Fruit fly (Drosophila melanogaster): ENCODE results near the gene CG1789.

The CG1789 gene

dm6 chrX:8728030-8728429, 7.7 kb downstream of the CG1789 start (continued):
- TF ChIP-seq gsb-n (tag; optimal IDR thresholded peaks at IDR 0.05) (no peak), CG32767 (GFP tag; IDR thresholded peaks at IDR 0.05) (0 out of 2 replicates have a peak, but pooled peaks have one; percentile 34), gem (tag; optimal IDR thresholded peaks at IDR 0.05) (peak; percentile 19), CG14667 (GFP tag; IDR thresholded peaks at IDR 0.05) (no peak), Asciz (GFP tag; optimal IDR thresholded peaks at IDR 0.05) (no peak), Neu2 (GFP tag; optimal IDR thresholded peaks at IDR 0.05; ENCODE audit: borderline replicate concordance) (no peak), lab (GFP tag; optimal IDR thresholded peaks at IDR 0.05) (no peak), amos (GFP tag; IDR thresholded peaks at IDR 0.05; ENCODE audit: partially characterized antibody) (no peak), CG12769 (tag; optimal IDR thresholded peaks at IDR 0.05) (no peak), CG1832 (GFP tag; optimal IDR thresholded peaks at IDR 0.05) (no peak), CG17359 (tag; optimal IDR thresholded peaks at IDR 0.05) (no peak), CG2678 (tag; optimal IDR thresholded peaks at IDR 0.05) (no peak), nmo (GFP tag; optimal IDR thresholded peaks at IDR 0.05) (no peak), sens (GFP tag) (peak; percentile 79), CG10959 (GFP tag; IDR thresholded peaks at IDR 0.05) (no peak), GATAe (GFP tag; conservative IDR thresholded peaks at IDR 0.05) (no peak), Oli (tag; optimal IDR thresholded peaks at IDR 0.05) (peak; percentile 3), row (GFP tag; IDR thresholded peaks at IDR 0.05) (0 out of 3 replicates have a peak, but pooled peaks have one; percentile 22), hkb (optimal IDR thresholded peaks at IDR 0.05) (no peak), hkb (GFP tag; IDR thresholded peaks at IDR 0.05) (peak; percentile 19; the same call in 1 of the 2 replicates), CG14441 (GFP tag; IDR thresholded peaks at IDR 0.05) (0 out of 2 replicates have a peak, but pooled peaks have one; percentile 25), sisA (GFP tag; IDR thresholded peaks at IDR 0.05) (peak; percentile 56; the same call in 1 of the 2 replicates), CG9817 (tag; optimal IDR thresholded peaks at IDR 0.05) (no peak), cas (GFP tag; IDR thresholded peaks at IDR 0.05) (no peak), crol (GFP tag; IDR thresholded peaks at IDR 0.05) (no peak), oc (tag; optimal IDR thresholded peaks at IDR 0.05) (no peak), ci (GFP tag; IDR thresholded peaks at IDR 0.05) (0 out of 3 replicates have a peak, but pooled peaks have one; percentile 30), slbo (GFP tag; IDR thresholded peaks at IDR 0.05) (0 out of 2 replicates have a peak, but pooled peaks have one; percentile 19), CG2712 (tag; optimal IDR thresholded peaks at IDR 0.05) (peak; percentile 15), Poxn (GFP tag; IDR thresholded peaks at IDR 0.05) (no peak), dmrt11E (tag; optimal IDR thresholded peaks at IDR 0.05) (no peak), CG3065 (GFP tag; optimal IDR thresholded peaks at IDR 0.05) (no peak), CG18262 (tag; optimal IDR thresholded peaks at IDR 0.05) (no peak), MESR4 (GFP tag; optimal IDR thresholded peaks at IDR 0.05) (no peak), CG7928 (GFP tag; optimal IDR thresholded peaks at IDR 0.05) (no peak), run (tag; optimal IDR thresholded peaks at IDR 0.05) (no peak), ftz-f1 (GFP tag; optimal IDR thresholded peaks at IDR 0.05) (no peak), CG12744 (GFP tag; optimal IDR thresholded peaks at IDR 0.05) (no peak)

dm6 chrX:8730306-8730705, 10.0 kb downstream of the CG1789 start:
- no peak for TF ChIP-seq ara (GFP tag; IDR thresholded peaks at IDR 0.05)
- TF ChIP-seq Dek (tag; optimal IDR thresholded peaks at IDR 0.05): no peak
- TF ChIP-seq hkb (optimal IDR thresholded peaks at IDR 0.05): no peak
- peak; percentile 26; the same call in 1 of the 2 replicates for TF ChIP-seq hkb (GFP tag; IDR thresholded peaks at IDR 0.05)
- no peak for TF ChIP-seq esg (GFP tag; conservative IDR thresholded peaks at IDR 0.05)
- no peak for TF ChIP-seq pb (GFP tag; optimal IDR thresholded peaks at IDR 0.05)
- no peak for TF ChIP-seq Scr (GFP tag; IDR thresholded peaks at IDR 0.05; ENCODE audit: partially characterized antibody)
- peak; percentile 23; the same call in 1 of the 2 replicates for TF ChIP-seq Xrp1 (GFP tag; IDR thresholded peaks at IDR 0.05)
- TF ChIP-seq CG30020 (tag; optimal IDR thresholded peaks at IDR 0.05): no peak
- TF ChIP-seq CG8290 (GFP tag; optimal IDR thresholded peaks at IDR 0.05): no peak
- peak in 1 of 2 experiments; percentile 10 for TF ChIP-seq CG8290 (tag; optimal IDR thresholded peaks at IDR 0.05)
- TF ChIP-seq Mes4 (GFP tag; optimal IDR thresholded peaks at IDR 0.05): no peak
- no peak for TF ChIP-seq seq (GFP tag; IDR thresholded peaks at IDR 0.05)
- no peak for TF ChIP-seq CG4820 (GFP tag; optimal IDR thresholded peaks at IDR 0.05)
- TF ChIP-seq row (GFP tag; IDR thresholded peaks at IDR 0.05): peak; percentile 60
- TF ChIP-seq scrt (GFP tag; optimal IDR thresholded peaks at IDR 0.05): peak; percentile 6
- TF ChIP-seq prd (optimal IDR thresholded peaks at IDR 0.05): no peak
- peak; percentile 41; the same call in 2 of the 3 replicates for TF ChIP-seq prd (GFP tag; IDR thresholded peaks at IDR 0.05)

Measured in whole organism, embryonic.